Worm (Caenorhabditis elegans) whole organism, L2 larva: ENCODE results near the gene F59A6.4.

Experiments
- blmp-1 ChIP-seq: sonication (generic microtip); optimal IDR thresholded peaks from 2 replicates; lab custom pipeline; 2017; ENCODE audit warnings: missing genetic modification characterization, mild to moderate bottlenecking, missing compliant biosample characterization, antibody characterized with exemption, moderate library complexity; ENCODE audit not compliant: insufficient read depth
- elt-3 ChIP-seq: sonication (generic microtip); optimal IDR thresholded peaks from 2 replicates; lab custom pipeline; 2017; ENCODE audit warnings: missing biosample characterization, missing genetic modification characterization
- fos-1 ChIP-seq: fragments of 150-350 bp; optimal IDR thresholded peaks from 2 replicates; lab custom pipeline; 2014; ENCODE audit warnings: missing biosample characterization, missing genetic modification characterization
- lin-39 ChIP-seq: fragments of 150-350 bp; optimal IDR thresholded peaks from 2 replicates; lab custom pipeline; 2014; ENCODE audit warnings: missing biosample characterization, missing genetic modification reagents, missing genetic modification characterization
- mab-5 ChIP-seq: fragments of 150-350 bp; optimal IDR thresholded peaks from 2 replicates; lab custom pipeline; 2014; ENCODE audit warnings: missing biosample characterization, missing genetic modification characterization
- mdl-1 ChIP-seq, 2 experiments: fragments of 150-350 bp in 1 of 2; sonication (generic microtip) in 1 of 2; optimal IDR thresholded peaks; 2 replicates each; lab custom pipeline; 2017; ENCODE audit warnings: missing biosample characterization in 2 of 2, missing genetic modification characterization in 2 of 2
- nhr-11 ChIP-seq: fragments of 150-350 bp; optimal IDR thresholded peaks from 2 replicates; lab custom pipeline; 2014; ENCODE audit warnings: missing biosample characterization, missing genetic modification characterization
- nhr-25 ChIP-seq: fragments of 150-350 bp; sonication (generic microtip); optimal IDR thresholded peaks from 3 replicates; lab custom pipeline; 2014; ENCODE audit warnings: missing biosample characterization, missing genetic modification characterization
- snpc-4 ChIP-seq: fragments of 150-350 bp; optimal IDR thresholded peaks from 2 replicates; lab custom pipeline; 2014; ENCODE audit warnings: missing biosample characterization, missing genetic modification characterization
- unc-62 ChIP-seq: fragments of 150-350 bp; optimal IDR thresholded peaks from 2 replicates; lab custom pipeline; 2014; ENCODE audit warnings: missing biosample characterization, missing genetic modification reagents, missing genetic modification characterization
- ztf-11 ChIP-seq: sonication (generic microtip); optimal IDR thresholded peaks from 2 replicates; lab custom pipeline; 2017; ENCODE audit warnings: missing biosample characterization, missing genetic modification characterization

- TF ChIP-seq ztf-11 (tag; lab: Kevin White, UChicago) (no peak), elt-3 (tag; lab: Kevin White, UChicago) (no peak), lin-39 (tag; lab: Kevin White, UChicago) (no peak), unc-62 (no peak), blmp-1 (tag; lab: Kevin White, UChicago) (no peak), mab-5 (tag; lab: Kevin White, UChicago) (no peak), nhr-25 (no peak), fos-1 (tag; lab: Kevin White, UChicago) (no peak), mdl-1 (tag; optimal IDR thresholded peaks at IDR 0.05; lab: Kevin White, UChicago) (no peak), snpc-4 (tag; lab: Kevin White, UChicago) (no peak), nhr-11 (no peak)
These were observed 26.7 kb downstream of the F59A6.4 start, which contains the start of gene wdr-83 for ce11 chrII:5031612-5032011.
